Fruit fly (Drosophila melanogaster): Measurements from ENCODE around the gene CG14855.

The CG14855 gene

DNA sequence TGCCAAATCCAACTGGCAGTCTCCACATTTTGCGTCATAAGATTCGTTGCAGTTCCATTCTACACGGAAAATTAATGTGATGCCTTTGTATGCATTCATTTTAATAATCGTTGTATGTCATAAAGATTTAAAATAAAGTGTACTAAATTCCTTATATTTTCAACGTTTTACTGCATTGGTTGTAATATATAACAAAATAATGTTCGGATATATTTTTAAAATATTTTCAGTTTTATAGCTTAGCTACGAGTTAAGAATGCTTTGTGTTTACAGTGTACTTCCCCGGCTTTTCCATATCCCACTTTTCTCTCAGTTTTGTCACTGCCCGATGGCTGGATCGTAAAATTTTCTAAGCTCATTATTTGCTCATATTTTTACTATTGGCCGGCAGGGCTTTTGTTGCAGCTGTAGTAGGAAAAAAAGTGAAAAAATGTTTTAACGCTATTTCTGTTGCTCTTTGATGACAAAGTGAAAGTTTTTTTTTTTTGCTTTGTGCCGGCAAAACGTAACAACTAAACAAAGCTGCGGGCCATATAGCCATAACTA lies 16.3 kb upstream of the CG14855 start (continued):
- no peak for TF ChIP-seq mld (GFP tag; IDR thresholded peaks at IDR 0.05; ENCODE audit: partially characterized antibody)

- TF ChIP-seq HmgZ (tag; optimal IDR thresholded peaks at IDR 0.05) (no peak), vvl (GFP tag; IDR thresholded peaks at IDR 0.05) (0 out of 2 replicates have a peak, but pooled peaks have one; percentile 9), CG3065 (GFP tag; optimal IDR thresholded peaks at IDR 0.05) (no peak)
These were observed 15.4 kb upstream of the CG14855 start for dm6 chr3R:14780747-14781146.

DNA sequence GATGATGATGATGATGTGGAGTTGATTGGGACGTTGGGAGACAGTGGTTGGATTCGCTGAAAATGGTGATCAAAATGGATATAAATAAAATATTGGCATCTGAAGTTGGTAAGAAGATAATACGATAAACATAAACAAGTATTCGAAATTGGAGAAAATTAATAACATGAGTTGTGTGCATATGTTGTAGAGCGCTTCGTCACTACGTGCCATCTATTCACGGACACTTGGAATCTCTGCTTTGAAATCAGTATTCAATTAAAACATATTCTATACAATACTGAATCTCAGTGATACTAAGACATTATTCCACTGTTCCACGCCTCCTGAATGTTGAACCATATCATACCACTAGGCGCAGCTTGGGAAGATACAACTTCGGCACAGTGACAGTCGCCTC lies 10.8 kb upstream of the CG14855 start:
- TF ChIP-seq CG1602 (GFP tag; optimal IDR thresholded peaks at IDR 0.05) (no peak), gt (GFP tag; IDR thresholded peaks at IDR 0.05) (no peak), CG14441 (GFP tag; IDR thresholded peaks at IDR 0.05) (peak; percentile 17; the same call in 1 of the 2 replicates), Dbx (GFP tag; IDR thresholded peaks at IDR 0.05) (no peak), CG10565 (GFP tag; optimal IDR thresholded peaks at IDR 0.05) (no peak), CG2712 (tag; optimal IDR thresholded peaks at IDR 0.05) (no peak), ftz-f1 (GFP tag; optimal IDR thresholded peaks at IDR 0.05) (no peak), ase (GFP tag; IDR thresholded peaks at IDR 0.05) (no peak), Max (GFP tag; optimal IDR thresholded peaks at IDR 0.05) (no peak), lbe (GFP tag; optimal IDR thresholded peaks at IDR 0.05) (no peak), B-H1 (GFP tag; IDR thresholded peaks at IDR 0.05) (no peak; the same call in 2 of the 3 replicates), Tbp (GFP tag; optimal IDR thresholded peaks at IDR 0.05) (no peak), Myb (GFP tag; optimal IDR thresholded peaks at IDR 0.05) (no peak), Bteb2 (GFP tag; optimal IDR thresholded peaks at IDR 0.05) (no peak), CG11504 (tag; optimal IDR thresholded peaks at IDR 0.05) (no peak), salm (tag; optimal IDR thresholded peaks at IDR 0.05) (no peak), fd102C (GFP tag; optimal IDR thresholded peaks at IDR 0.05) (no peak), Gsc (GFP tag; IDR thresholded peaks at IDR 0.05) (no peak), Med (GFP tag) (peak; percentile 69), row (GFP tag; IDR thresholded peaks at IDR 0.05) (0 out of 3 replicates have a peak, but pooled peaks have one; percentile 27), CG43689 (GFP tag; IDR thresholded peaks at IDR 0.05) (no peak), gfzf (GFP tag; optimal IDR thresholded peaks at IDR 0.05) (no peak), Dad (GFP tag; optimal IDR thresholded peaks at IDR 0.05) (no peak), CG4820 (GFP tag; optimal IDR thresholded peaks at IDR 0.05) (no peak), CG11247 (GFP tag; IDR thresholded peaks at IDR 0.05) (no peak), sens (GFP tag) (peak; percentile 81), CHES-1-like (GFP tag; optimal IDR thresholded peaks at IDR 0.05) (no peak), esg (GFP tag; conservative IDR thresholded peaks at IDR 0.05) (no peak), eyg (GFP tag; optimal IDR thresholded peaks at IDR 0.05) (no peak), dpn (GFP tag; optimal IDR thresholded peaks at IDR 0.05) (no peak), Dll (GFP tag; IDR thresholded peaks at IDR 0.05; ENCODE audit: partially characterized antibody) (no peak), ro (GFP tag; IDR thresholded peaks at IDR 0.05) (no peak), HLH54F (GFP tag; optimal IDR thresholded peaks at IDR 0.05) (no peak), Lpt (GFP tag; optimal IDR thresholded peaks at IDR 0.05) (no peak), dmrt99B (tag; optimal IDR thresholded peaks at IDR 0.05) (no peak), CG15269 (tag; optimal IDR thresholded peaks at IDR 0.05) (no peak), Drgx (GFP tag; IDR thresholded peaks at IDR 0.05) (0 out of 2 replicates have a peak, but pooled peaks have one; percentile 25), Optix (GFP tag; IDR thresholded peaks at IDR 0.05) (no peak), Nf-YA (GFP tag; IDR thresholded peaks at IDR 0.05) (no peak), Mes4 (GFP tag; optimal IDR thresholded peaks at IDR 0.05) (no peak)
